Worm (Caenorhabditis elegans) whole organism, L2 larva: Measurements from ENCODE around the gene der-2.

ENCODE experiments used
- C34F6.9 ChIP-seq: fragments of 150-350 bp; optimal IDR thresholded peaks from 2 replicates; lab custom pipeline; 2014; ENCODE audit warnings: missing biosample characterization, missing genetic modification characterization
- F13H6.1 ChIP-seq: sonication (generic microtip); optimal IDR thresholded peaks from 2 replicates; lab custom pipeline; 2016; ENCODE audit warnings: missing genetic modification characterization, missing compliant biosample characterization
- R02D3.7 ChIP-seq: fragments of 150-350 bp; optimal IDR thresholded peaks from 2 replicates; lab custom pipeline; 2014; ENCODE audit warnings: missing biosample characterization, missing genetic modification characterization
- Y55F3AM.14 ChIP-seq: fragments of 200-800 bp; sonication (Bioruptor generic); optimal IDR thresholded peaks from 2 replicates; lab custom pipeline; 2018; ENCODE audit warnings: mild to moderate bottlenecking, missing genetic modification characterization, missing compliant biosample characterization
- ZK546.5 ChIP-seq: sonication (generic microtip); optimal IDR thresholded peaks from 2 replicates; lab custom pipeline; 2017; ENCODE audit warnings: missing biosample characterization, missing genetic modification characterization
- alr-1 ChIP-seq: fragments of 150-350 bp; optimal IDR thresholded peaks from 2 replicates; lab custom pipeline; 2014; ENCODE audit warnings: missing biosample characterization, missing genetic modification characterization
- aly-2 ChIP-seq: fragments of 150-350 bp; optimal IDR thresholded peaks from 2 replicates; lab custom pipeline; 2014; ENCODE audit warnings: missing biosample characterization, missing genetic modification characterization
- ama-1 ChIP-seq: fragments of 150-350 bp; optimal IDR thresholded peaks from 2 replicates; lab custom pipeline; 2018; ENCODE audit warnings: inconsistent platforms
- blmp-1 ChIP-seq: sonication (generic microtip); optimal IDR thresholded peaks from 2 replicates; lab custom pipeline; 2017; ENCODE audit warnings: missing genetic modification characterization, mild to moderate bottlenecking, missing compliant biosample characterization, antibody characterized with exemption, moderate library complexity; ENCODE audit not compliant: insufficient read depth
- ceh-16 ChIP-seq: fragments of 150-350 bp; optimal IDR thresholded peaks from 2 replicates; lab custom pipeline; 2014; ENCODE audit warnings: missing biosample characterization, missing genetic modification characterization
- ceh-82 ChIP-seq: fragments of 150-350 bp; optimal IDR thresholded peaks from 2 replicates; lab custom pipeline; 2014; ENCODE audit warnings: missing biosample characterization, missing genetic modification characterization
- crh-2 ChIP-seq: sonication (generic microtip); optimal IDR thresholded peaks from 2 replicates; lab custom pipeline; 2017; ENCODE audit warnings: missing biosample characterization, missing genetic modification characterization
- dmd-4 ChIP-seq: sonication (generic microtip); optimal IDR thresholded peaks from 2 replicates; lab custom pipeline; 2017; ENCODE audit warnings: missing biosample characterization, missing genetic modification characterization
- egl-27 ChIP-seq: sonication (generic microtip); optimal IDR thresholded peaks from 3 replicates; lab custom pipeline; 2017; ENCODE audit warnings: missing biosample characterization, missing genetic modification reagents, missing genetic modification characterization
- elt-1 ChIP-seq: fragments of 150-350 bp; optimal IDR thresholded peaks from 2 replicates; lab custom pipeline; 2014; ENCODE audit warnings: missing biosample characterization, missing genetic modification characterization
- fos-1 ChIP-seq: fragments of 150-350 bp; optimal IDR thresholded peaks from 2 replicates; lab custom pipeline; 2014; ENCODE audit warnings: missing biosample characterization, missing genetic modification characterization
- gmeb-1 ChIP-seq: fragments of 150-350 bp; optimal IDR thresholded peaks from 2 replicates; lab custom pipeline; 2014; ENCODE audit warnings: missing biosample characterization, missing genetic modification characterization
- lin-11 ChIP-seq: fragments of 150-350 bp; sonication (generic microtip); optimal IDR thresholded peaks from 2 replicates; lab custom pipeline; 2014; ENCODE audit warnings: missing biosample characterization, missing genetic modification characterization, inconsistent platforms, mixed read lengths
- lin-13 ChIP-seq: fragments of 150-350 bp; optimal IDR thresholded peaks from 2 replicates; lab custom pipeline; 2014; ENCODE audit warnings: missing biosample characterization, missing genetic modification reagents, missing genetic modification characterization
- lin-39 ChIP-seq: fragments of 150-350 bp; optimal IDR thresholded peaks from 2 replicates; lab custom pipeline; 2014; ENCODE audit warnings: missing biosample characterization, missing genetic modification reagents, missing genetic modification characterization
- mab-5 ChIP-seq: fragments of 150-350 bp; optimal IDR thresholded peaks from 2 replicates; lab custom pipeline; 2014; ENCODE audit warnings: missing biosample characterization, missing genetic modification characterization
- mdl-1 ChIP-seq, 2 experiments: fragments of 150-350 bp in 1 of 2; sonication (generic microtip) in 1 of 2; optimal IDR thresholded peaks; 2 replicates each; lab custom pipeline; 2017; ENCODE audit warnings: missing biosample characterization in 2 of 2, missing genetic modification characterization in 2 of 2
- nhr-10 ChIP-seq: sonication (generic microtip); optimal IDR thresholded peaks from 2 replicates; lab custom pipeline; 2017; ENCODE audit warnings: missing biosample characterization, missing genetic modification characterization
- nhr-11 ChIP-seq: fragments of 150-350 bp; optimal IDR thresholded peaks from 2 replicates; lab custom pipeline; 2014; ENCODE audit warnings: missing biosample characterization, missing genetic modification characterization
- nhr-12 ChIP-seq: fragments of 150-350 bp; optimal IDR thresholded peaks from 2 replicates; lab custom pipeline; 2014; ENCODE audit warnings: missing biosample characterization, missing genetic modification characterization
- nhr-129 ChIP-seq: fragments of 150-350 bp; optimal IDR thresholded peaks from 2 replicates; lab custom pipeline; 2014; ENCODE audit warnings: missing biosample characterization, missing genetic modification characterization
- nhr-21 ChIP-seq: fragments of 150-350 bp; optimal IDR thresholded peaks from 2 replicates; lab custom pipeline; 2014; ENCODE audit warnings: missing biosample characterization, missing genetic modification characterization
- nhr-23 ChIP-seq: fragments of 150-350 bp; optimal IDR thresholded peaks from 2 replicates; lab custom pipeline; 2014; ENCODE audit warnings: missing biosample characterization, missing genetic modification reagents, missing genetic modification characterization
- nhr-237 ChIP-seq: fragments of 150-350 bp; optimal IDR thresholded peaks from 2 replicates; lab custom pipeline; 2014; ENCODE audit warnings: missing biosample characterization, missing genetic modification characterization
- nhr-25 ChIP-seq: fragments of 150-350 bp; sonication (generic microtip); optimal IDR thresholded peaks from 3 replicates; lab custom pipeline; 2014; ENCODE audit warnings: missing biosample characterization, missing genetic modification characterization
- nhr-77 ChIP-seq: fragments of 150-350 bp; optimal IDR thresholded peaks from 2 replicates; lab custom pipeline; 2014; ENCODE audit warnings: missing biosample characterization, missing genetic modification characterization
- peb-1 ChIP-seq: fragments of 150-350 bp; optimal IDR thresholded peaks from 2 replicates; lab custom pipeline; 2014; ENCODE audit warnings: missing biosample characterization, missing genetic modification characterization
- sem-4 ChIP-seq: fragments of 150-350 bp; optimal IDR thresholded peaks from 2 replicates; lab custom pipeline; 2014; ENCODE audit warnings: missing biosample characterization, missing genetic modification reagents, missing genetic modification characterization
- sma-3 ChIP-seq: sonication (generic microtip); optimal IDR thresholded peaks from 2 replicates; lab custom pipeline; 2016; ENCODE audit warnings: missing genetic modification reagents, missing genetic modification characterization, missing compliant biosample characterization
- sma-9 ChIP-seq, 2 experiments: fragments of 150-350 bp in 1 of 2; sonication (generic microtip) in 1 of 2; optimal IDR thresholded peaks; 2 replicates each; lab custom pipeline; 2014 to 2016; ENCODE audit warnings: missing genetic modification characterization in 2 of 2, mild to moderate bottlenecking in 1 of 2, missing biosample characterization in 1 of 2, missing compliant biosample characterization in 1 of 2, missing genetic modification reagents in 1 of 2, moderate library complexity in 1 of 2
- snpc-4 ChIP-seq: fragments of 150-350 bp; optimal IDR thresholded peaks from 2 replicates; lab custom pipeline; 2014; ENCODE audit warnings: missing biosample characterization, missing genetic modification characterization
- unc-39 ChIP-seq: fragments of 150-350 bp; optimal IDR thresholded peaks from 2 replicates; lab custom pipeline; 2014; ENCODE audit warnings: missing biosample characterization, missing genetic modification characterization
- unc-55 ChIP-seq: fragments of 150-350 bp; sonication (generic microtip); optimal IDR thresholded peaks from 3 replicates; lab custom pipeline; 2014; ENCODE audit warnings: missing biosample characterization, missing genetic modification reagents, missing genetic modification characterization
- unc-62 ChIP-seq: fragments of 150-350 bp; optimal IDR thresholded peaks from 2 replicates; lab custom pipeline; 2014; ENCODE audit warnings: missing biosample characterization, missing genetic modification reagents, missing genetic modification characterization
- zag-1 ChIP-seq: fragments of 150-350 bp; optimal IDR thresholded peaks from 2 replicates; lab custom pipeline; 2014; ENCODE audit warnings: missing biosample characterization, missing genetic modification characterization
- ztf-1 ChIP-seq: fragments of 200-800 bp; sonication (Bioruptor generic); conservative IDR thresholded peaks from 2 replicates; pipeline ENCODE4 v1.3.6; 2022; ENCODE audit warnings: missing genetic modification characterization, missing compliant biosample characterization
- ztf-11 ChIP-seq: sonication (generic microtip); optimal IDR thresholded peaks from 2 replicates; lab custom pipeline; 2017; ENCODE audit warnings: missing biosample characterization, missing genetic modification characterization
- ztf-4 ChIP-seq: fragments of 150-350 bp; optimal IDR thresholded peaks from 2 replicates; lab custom pipeline; 2014; ENCODE audit warnings: missing biosample characterization, missing genetic modification characterization

The der-2 gene

DNA sequence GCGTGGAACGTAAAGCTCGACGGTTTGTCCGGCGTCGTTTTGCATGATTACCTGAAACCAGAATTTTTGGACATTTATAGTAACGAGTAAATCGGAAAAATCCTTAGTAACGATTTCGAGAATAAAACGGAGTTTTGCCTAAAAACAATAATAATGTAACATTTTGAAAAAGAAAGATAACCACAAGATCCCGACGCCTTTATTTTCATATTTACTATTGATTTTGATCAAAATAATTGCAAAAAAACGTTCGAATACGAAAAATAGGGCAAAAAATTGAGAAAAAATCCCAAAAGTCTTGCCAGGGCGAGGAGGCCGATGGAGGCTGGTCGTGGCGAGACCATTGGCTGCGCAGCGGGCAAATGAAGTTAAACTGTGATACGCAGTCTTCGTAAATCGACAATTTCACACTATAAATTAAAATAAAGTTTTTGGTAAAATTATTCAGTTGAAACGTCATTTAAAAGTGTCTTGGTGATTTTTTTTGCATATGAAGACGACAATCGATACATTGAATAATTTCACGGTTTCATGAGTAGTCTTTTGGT lies 33.3 kb downstream of the der-2 start, which contains the start of gene rps-21 (continued):
- TF ChIP-seq peb-1 (tag; lab: Kevin White, UChicago) (no peak), gmeb-1 (tag; lab: Kevin White, UChicago) (peak; percentile 82), dmd-4 (tag; lab: Kevin White, UChicago) (no peak), lin-13 (GFP tag; lab: Kevin White, UChicago) (peak; percentile 91), nhr-77 (tag; lab: Kevin White, UChicago) (peak; percentile 46), crh-2 (peak; percentile 79), sem-4 (tag; lab: Kevin White, UChicago) (peak; percentile 46), lin-11 (tag; lab: Kevin White, UChicago) (peak; percentile 80), sma-3 (GFP tag; lab: Kevin White, UChicago) (peak; percentile 84), nhr-21 (tag; lab: Kevin White, UChicago) (peak; percentile 57), ama-1 (lab: Kevin White, UChicago) (no peak), egl-27 (peak; percentile 73)

DNA sequence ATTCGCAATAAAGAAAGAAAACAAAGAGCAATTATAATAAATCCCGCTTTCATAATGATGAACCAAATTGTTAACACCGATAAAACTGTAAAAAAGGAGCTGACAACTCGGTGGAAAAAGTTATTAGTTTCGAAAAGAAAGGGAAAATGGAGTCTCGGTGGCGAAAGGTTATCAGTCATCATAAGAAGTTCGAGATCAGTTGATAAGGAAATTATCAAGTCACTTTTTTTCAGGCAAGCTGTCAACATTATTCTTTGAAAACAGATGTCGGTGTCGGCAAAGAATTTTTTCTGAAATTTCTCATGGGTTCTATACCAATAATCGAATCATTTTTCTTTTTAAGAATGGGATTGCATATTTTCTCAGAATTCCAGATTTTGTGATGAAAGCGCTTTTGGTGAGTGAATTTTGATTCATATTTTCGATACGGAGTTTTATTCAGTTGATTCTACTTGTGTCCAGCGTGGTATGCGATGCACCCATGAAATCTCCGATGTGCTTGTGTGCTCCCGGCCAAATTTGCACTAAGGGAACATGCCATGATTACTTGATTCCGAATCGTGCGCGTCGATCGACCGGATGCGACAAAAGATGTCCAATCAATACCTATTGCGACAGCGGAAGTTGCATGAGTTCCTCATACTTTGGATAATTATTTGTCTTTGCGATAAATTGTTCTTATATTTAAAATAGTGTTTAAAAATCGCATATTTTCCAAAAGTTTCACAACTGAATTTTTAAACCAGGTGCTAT lies 34.5 kb downstream of the der-2 start, which contains the start of the genes F37C12.21 and F37C12.10:
Gene F37C12.21 (plus strand): TSS at position 58 of the 753 bp plus-strand sequence.
Gene F37C12.10 (minus strand): TSS at position 85 of the 753 bp plus-strand sequence.
- TF ChIP-seq nhr-237 (no peak), unc-39 (tag; lab: Kevin White, UChicago) (no peak), fos-1 (tag; lab: Kevin White, UChicago) (peak; percentile 59)
- TF ChIP-seq, all 48 proteins: peak for 1

DNA sequence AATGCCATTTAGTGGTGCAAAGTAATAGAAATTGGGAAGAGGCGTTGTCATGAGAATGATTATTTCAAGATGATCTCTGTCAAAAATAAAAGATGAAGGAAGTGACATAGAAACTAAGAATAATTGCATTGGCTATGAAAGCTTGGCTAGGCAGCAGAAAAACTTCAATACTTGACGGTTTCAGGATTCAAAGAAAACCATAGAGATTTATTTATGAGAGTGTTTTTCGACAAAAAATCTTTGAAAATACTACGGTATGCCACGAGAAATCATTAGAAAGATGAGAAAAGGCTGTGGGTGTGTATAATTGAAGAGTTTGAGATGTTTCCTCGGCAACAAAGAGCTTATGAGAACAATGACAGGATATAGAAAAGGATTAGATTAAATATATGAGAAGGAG lies 37.5 kb downstream of the der-2 start, which contains the start of gene F37C12.14:
Gene F37C12.14 (minus strand): TSS at position 101 of the 400 bp plus-strand sequence.
- TF ChIP-seq nhr-10 (tag; lab: Kevin White, UChicago), result no peak
- no peak for TF ChIP-seq nhr-12 (tag; lab: Kevin White, UChicago)
- TF ChIP-seq, all 48 proteins: peak for 0

- TF ChIP-seq lin-11 (tag; lab: Kevin White, UChicago) (no peak), ceh-82 (tag; lab: Kevin White, UChicago) (no peak), crh-2 (peak; percentile 67), nhr-25 (tag; lab: Kevin White, UChicago) (peak; percentile 54), ceh-16 (tag; lab: Kevin White, UChicago) (no peak), aly-2 (no peak), alr-1 (tag; lab: Kevin White, UChicago) (no peak), nhr-10 (tag; lab: Kevin White, UChicago) (no peak), mdl-1 (tag; optimal IDR thresholded peaks at IDR 0.05; lab: Kevin White, UChicago) (no peak), nhr-23 (tag; lab: Kevin White, UChicago) (no peak), elt-1 (tag; lab: Kevin White, UChicago) (no peak), egl-27 (no peak), lin-13 (GFP tag; lab: Kevin White, UChicago) (peak; percentile 36), R02D3.7 (no peak), ZK546.5 (tag; lab: Kevin White, UChicago) (no peak), fos-1 (tag; lab: Kevin White, UChicago) (peak; percentile 32), nhr-11 (tag; lab: Kevin White, UChicago) (no peak), dmd-4 (tag; lab: Kevin White, UChicago) (no peak), gmeb-1 (tag; lab: Kevin White, UChicago) (peak; percentile 59), sem-4 (tag; lab: Kevin White, UChicago) (peak; percentile 47), unc-39 (tag; lab: Kevin White, UChicago) (no peak), peb-1 (tag; lab: Kevin White, UChicago) (no peak), lin-39 (tag; lab: Kevin White, UChicago) (no peak), ztf-1 (GFP tag; lab: Robert Waterston, UW) (no peak), mab-5 (tag; lab: Kevin White, UChicago) (no peak), nhr-12 (tag; lab: Kevin White, UChicago) (no peak), zag-1 (no peak), unc-55 (GFP tag; lab: Kevin White, UChicago) (peak; percentile 87), nhr-21 (tag; lab: Kevin White, UChicago) (peak; percentile 32), nhr-237 (no peak), unc-62 (GFP tag; lab: Kevin White, UChicago) (no peak), snpc-4 (no peak), sma-9 (GFP tag; optimal IDR thresholded peaks at IDR 0.05; lab: Kevin White, UChicago) (peak; percentile 49), sma-9 (tag; optimal IDR thresholded peaks at IDR 0.05; lab: Kevin White, UChicago) (no peak), sma-3 (GFP tag; lab: Kevin White, UChicago) (peak; percentile 34), blmp-1 (no peak), Y55F3AM.14 (GFP tag; lab: Kevin White, UChicago) (no peak), ztf-4 (peak; percentile 36), ztf-11 (tag; lab: Kevin White, UChicago) (no peak), nhr-129 (tag; lab: Kevin White, UChicago) (peak; percentile 82), C34F6.9 (tag; lab: Kevin White, UChicago) (peak; percentile 92), F13H6.1 (tag; lab: Kevin White, UChicago) (peak; percentile 35)
These were observed 38.9 kb downstream of the der-2 start, which contains the start of gene yju-2 for ce11 chrIII:7184022-7184421. yju-2 (plus strand) TSS chrIII:7184336.
